Worm (Caenorhabditis elegans): ENCODE data around the gene ctbp-1.

Gene ctbp-1

ce11 chrX:5837035-5837434 lies 25.5 kb upstream of the ctbp-1 start (continued):
- TF ChIP-seq nhr-28 (tag; optimal IDR thresholded peaks at IDR 0.05) (peak; percentile 51), nhr-76 (tag; optimal IDR thresholded peaks at IDR 0.05) (no peak), madf-9 (GFP tag; conservative IDR thresholded peaks at IDR 0.05) (no peak), D1046.2 (GFP tag; IDR thresholded peaks at IDR 0.05) (no peak), php-3 (GFP tag; IDR thresholded peaks at IDR 0.05) (no peak), vab-7 (GFP tag; IDR thresholded peaks at IDR 0.05) (no peak), aha-1 (tag) (peak; percentile 60), mdt-29 (GFP tag; IDR thresholded peaks at IDR 0.05) (no peak), F44E2.7 (GFP tag; IDR thresholded peaks at IDR 0.05) (no peak), daf-8 (GFP tag; IDR thresholded peaks at IDR 0.05) (no peak), unc-62 (GFP tag; optimal IDR thresholded peaks at IDR 0.05 in 1 of 2) (peak in 1 of 2 experiments; percentile 97), unc-62 (tag; optimal IDR thresholded peaks at IDR 0.05) (no peak), dmd-9 (GFP tag; IDR thresholded peaks at IDR 0.05) (no peak), ces-1 (GFP tag; optimal IDR thresholded peaks at IDR 0.05) (no peak)

ce11 chrX:5839143-5839542 lies 23.4 kb upstream of the ctbp-1 start:
- TF ChIP-seq Y5F2A.4 (GFP tag; optimal IDR thresholded peaks at IDR 0.05) (no peak), unc-130 (GFP tag; optimal IDR thresholded peaks at IDR 0.05) (no peak), spr-1 (tag; optimal IDR thresholded peaks at IDR 0.05) (no peak), daf-16 (GFP tag; optimal IDR thresholded peaks at IDR 0.05) (no peak), daf-16 (tag; optimal IDR thresholded peaks at IDR 0.05) (peak; percentile 81), unc-62 (GFP tag; optimal IDR thresholded peaks at IDR 0.05 in 1 of 2) (peak in 1 of 2 experiments; percentile 15), unc-62 (tag; optimal IDR thresholded peaks at IDR 0.05) (no peak), nhr-77 (tag; optimal IDR thresholded peaks at IDR 0.05) (no peak), ceh-28 (tag; optimal IDR thresholded peaks at IDR 0.05) (peak; percentile 56)

DNA sequence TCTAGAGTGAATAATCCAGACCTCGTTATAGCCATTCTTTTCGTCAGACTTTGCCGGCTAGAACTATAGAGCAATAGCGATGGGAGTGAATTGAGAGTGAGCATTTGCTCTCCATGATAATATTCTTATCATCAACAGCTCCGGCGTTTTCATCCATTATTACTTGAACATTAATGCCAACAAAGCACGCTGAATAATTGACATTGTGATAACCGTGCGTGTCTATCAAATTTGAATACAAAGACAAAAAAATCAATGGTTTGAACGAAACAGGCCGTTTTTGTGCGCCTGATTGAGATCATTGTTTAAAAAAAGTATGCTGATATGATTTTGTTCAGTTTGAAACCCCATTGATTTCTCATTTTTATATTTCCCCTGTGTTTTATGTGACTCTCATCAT lies 22.9 kb upstream of the ctbp-1 start, which contains the start of gene dct-11:
Gene dct-11 (minus strand): TSS at position 136 of the 400 bp plus-strand sequence.
- no peak for TF ChIP-seq egl-27 (tag; optimal IDR thresholded peaks at IDR 0.05)
- TF ChIP-seq ZK546.5 (tag; optimal IDR thresholded peaks at IDR 0.05), result no peak
- TF ChIP-seq hlh-11 (tag; optimal IDR thresholded peaks at IDR 0.05), result peak; percentile 72
- no peak for TF ChIP-seq nhr-11 (tag; optimal IDR thresholded peaks at IDR 0.05)
- TF ChIP-seq ceh-32 (tag; optimal IDR thresholded peaks at IDR 0.05; ENCODE audit: poor library complexity), result no peak
- no peak for TF ChIP-seq mdl-1 (tag; optimal IDR thresholded peaks at IDR 0.05)
- peak; percentile 59 for TF ChIP-seq dve-1 (tag; optimal IDR thresholded peaks at IDR 0.05; ENCODE audit: insufficient read depth)
- TF ChIP-seq lin-38 (GFP tag; IDR thresholded peaks at IDR 0.05), result no peak
- TF ChIP-seq zip-11 (GFP tag; IDR thresholded peaks at IDR 0.05), result no peak
- peak; percentile 10 for TF ChIP-seq nhr-48 (tag; optimal IDR thresholded peaks at IDR 0.05)
- no peak for TF ChIP-seq zfp-2 (tag; optimal IDR thresholded peaks at IDR 0.05)
- TF ChIP-seq D1046.2 (GFP tag; IDR thresholded peaks at IDR 0.05), result no peak
- TF ChIP-seq F49E8.2 (tag; optimal IDR thresholded peaks at IDR 0.05; ENCODE audit: borderline replicate concordance), result no peak
- TF ChIP-seq zip-2 (tag; optimal IDR thresholded peaks at IDR 0.05), result no peak
- no peak for TF ChIP-seq cey-2 (tag; optimal IDR thresholded peaks at IDR 0.05; ENCODE audit: borderline replicate concordance, insufficient read depth)
- TF ChIP-seq nhr-77 (tag; optimal IDR thresholded peaks at IDR 0.05), result no peak
- TF ChIP-seq nhr-76 (tag; optimal IDR thresholded peaks at IDR 0.05), result no peak
- TF ChIP-seq Y105C5A.15 (GFP tag; IDR thresholded peaks at IDR 0.05), result no peak
- no peak for TF ChIP-seq snpc-4 (tag; optimal IDR thresholded peaks at IDR 0.05)
- TF ChIP-seq nhr-28 (tag; optimal IDR thresholded peaks at IDR 0.05), result peak; percentile 65
- peak in 1 of 2 experiments; percentile 5 for TF ChIP-seq hif-1 (tag; optimal IDR thresholded peaks at IDR 0.05)
- TF ChIP-seq aly-2 (tag; optimal IDR thresholded peaks at IDR 0.05), result no peak
- TF ChIP-seq pqm-1 (tag; optimal IDR thresholded peaks at IDR 0.05), result peak; percentile 86
- TF ChIP-seq mxl-2 (GFP tag; conservative IDR thresholded peaks at IDR 0.05), result no peak
- TF ChIP-seq vab-7 (GFP tag; IDR thresholded peaks at IDR 0.05), result no peak
- no peak for TF ChIP-seq mdt-29 (GFP tag; IDR thresholded peaks at IDR 0.05)
- TF ChIP-seq mes-2 (tag; optimal IDR thresholded peaks at IDR 0.05; ENCODE audit: poor library complexity, severe bottlenecking), result peak; percentile 32
- TF ChIP-seq hmg-1.1 (GFP tag; IDR thresholded peaks at IDR 0.05), result no peak
- TF ChIP-seq fos-1 (tag; optimal IDR thresholded peaks at IDR 0.05), result no peak
- TF ChIP-seq lin-1 (GFP tag; IDR thresholded peaks at IDR 0.05), result 0 out of 2 replicates have a peak, but pooled peaks have one; percentile 19
- peak in 1 of 2 experiments; percentile 40 for TF ChIP-seq daf-16 (GFP tag; optimal IDR thresholded peaks at IDR 0.05)
- TF ChIP-seq daf-16 (tag; optimal IDR thresholded peaks at IDR 0.05), result peak; percentile 72
- no peak for TF ChIP-seq egl-43 (GFP tag; IDR thresholded peaks at IDR 0.05)
- TF ChIP-seq ztf-7 (tag; optimal IDR thresholded peaks at IDR 0.05), result no peak
- peak; percentile 78 for TF ChIP-seq php-3 (GFP tag; IDR thresholded peaks at IDR 0.05)
- no peak for TF ChIP-seq lir-3 (tag; optimal IDR thresholded peaks at IDR 0.05)
